Worm (Caenorhabditis elegans): Measurements from ENCODE around the gene C50D2.7.

- TF ChIP-seq let-526 (GFP tag; IDR thresholded peaks at IDR 0.05) (no peak), nhr-80 (tag; optimal IDR thresholded peaks at IDR 0.05) (no peak), ztf-25 (GFP tag; IDR thresholded peaks at IDR 0.05) (no peak), nfya-2 (GFP tag; IDR thresholded peaks at IDR 0.05) (no peak), ceh-40 (GFP tag; IDR thresholded peaks at IDR 0.05) (no peak), ama-1 (optimal IDR thresholded peaks at IDR 0.05) (no peak), ama-1 (GFP tag; optimal IDR thresholded peaks at IDR 0.05) (no peak), attf-5 (GFP tag; optimal IDR thresholded peaks at IDR 0.05) (no peak), tbx-9 (tag; optimal IDR thresholded peaks at IDR 0.05; ENCODE audit: borderline replicate concordance) (no peak), aptf-3 (GFP tag; IDR thresholded peaks at IDR 0.05) (no peak), ceh-58 (GFP tag; IDR thresholded peaks at IDR 0.05) (no peak), F49E8.2 (tag; optimal IDR thresholded peaks at IDR 0.05; ENCODE audit: insufficient read depth) (no peak), dpff-1 (tag; optimal IDR thresholded peaks at IDR 0.05) (no peak), unc-130 (GFP tag; optimal IDR thresholded peaks at IDR 0.05) (no peak)
Observed at ce11 chrII:111267-111666, 16.2 kb upstream of the C50D2.7 start, which contains the start of gene C50D2.1.

Data from whole organism, young adult.